Worm (Caenorhabditis elegans) whole organism, L2 larva: ENCODE data around the gene islo-1.
A peak's percentile ranks its signal among the peaks of the same experiment; 100 is the strongest.

Experiments used
- C34F6.9 ChIP-seq: fragments of 150-350 bp; optimal IDR thresholded peaks from 2 replicates; lab custom pipeline; 2014; ENCODE audit warnings: missing biosample characterization, missing genetic modification characterization
- F13H6.1 ChIP-seq: sonication (generic microtip); optimal IDR thresholded peaks from 2 replicates; lab custom pipeline; 2016; ENCODE audit warnings: missing genetic modification characterization, missing compliant biosample characterization
- Y55F3AM.14 ChIP-seq: fragments of 200-800 bp; sonication (Bioruptor generic); optimal IDR thresholded peaks from 2 replicates; lab custom pipeline; 2018; ENCODE audit warnings: mild to moderate bottlenecking, missing genetic modification characterization, missing compliant biosample characterization
- ZK546.5 ChIP-seq: sonication (generic microtip); optimal IDR thresholded peaks from 2 replicates; lab custom pipeline; 2017; ENCODE audit warnings: missing biosample characterization, missing genetic modification characterization
- alr-1 ChIP-seq: fragments of 150-350 bp; optimal IDR thresholded peaks from 2 replicates; lab custom pipeline; 2014; ENCODE audit warnings: missing biosample characterization, missing genetic modification characterization
- aly-2 ChIP-seq: fragments of 150-350 bp; optimal IDR thresholded peaks from 2 replicates; lab custom pipeline; 2014; ENCODE audit warnings: missing biosample characterization, missing genetic modification characterization
- ama-1 ChIP-seq: fragments of 150-350 bp; optimal IDR thresholded peaks from 2 replicates; lab custom pipeline; 2018; ENCODE audit warnings: inconsistent platforms
- ceh-82 ChIP-seq: fragments of 150-350 bp; optimal IDR thresholded peaks from 2 replicates; lab custom pipeline; 2014; ENCODE audit warnings: missing biosample characterization, missing genetic modification characterization
- crh-2 ChIP-seq: sonication (generic microtip); optimal IDR thresholded peaks from 2 replicates; lab custom pipeline; 2017; ENCODE audit warnings: missing biosample characterization, missing genetic modification characterization
- dmd-4 ChIP-seq: sonication (generic microtip); optimal IDR thresholded peaks from 2 replicates; lab custom pipeline; 2017; ENCODE audit warnings: missing biosample characterization, missing genetic modification characterization
- egl-27 ChIP-seq: sonication (generic microtip); optimal IDR thresholded peaks from 3 replicates; lab custom pipeline; 2017; ENCODE audit warnings: missing biosample characterization, missing genetic modification reagents, missing genetic modification characterization
- elt-1 ChIP-seq: fragments of 150-350 bp; optimal IDR thresholded peaks from 2 replicates; lab custom pipeline; 2014; ENCODE audit warnings: missing biosample characterization, missing genetic modification characterization
- elt-3 ChIP-seq: sonication (generic microtip); optimal IDR thresholded peaks from 2 replicates; lab custom pipeline; 2017; ENCODE audit warnings: missing biosample characterization, missing genetic modification characterization
- fos-1 ChIP-seq: fragments of 150-350 bp; optimal IDR thresholded peaks from 2 replicates; lab custom pipeline; 2014; ENCODE audit warnings: missing biosample characterization, missing genetic modification characterization
- gmeb-1 ChIP-seq: fragments of 150-350 bp; optimal IDR thresholded peaks from 2 replicates; lab custom pipeline; 2014; ENCODE audit warnings: missing biosample characterization, missing genetic modification characterization
- lin-11 ChIP-seq: fragments of 150-350 bp; sonication (generic microtip); optimal IDR thresholded peaks from 2 replicates; lab custom pipeline; 2014; ENCODE audit warnings: missing biosample characterization, missing genetic modification characterization, inconsistent platforms, mixed read lengths
- lin-13 ChIP-seq: fragments of 150-350 bp; optimal IDR thresholded peaks from 2 replicates; lab custom pipeline; 2014; ENCODE audit warnings: missing biosample characterization, missing genetic modification reagents, missing genetic modification characterization
- lin-39 ChIP-seq: fragments of 150-350 bp; optimal IDR thresholded peaks from 2 replicates; lab custom pipeline; 2014; ENCODE audit warnings: missing biosample characterization, missing genetic modification reagents, missing genetic modification characterization
- lsy-2 ChIP-seq, 2 experiments: fragments of 150-350 bp in 1 of 2; sonication (generic microtip) in 1 of 2; optimal IDR thresholded peaks; 2 replicates each; lab custom pipeline; 2014 to 2017; ENCODE audit warnings: missing biosample characterization in 2 of 2, missing genetic modification characterization in 2 of 2
- mab-5 ChIP-seq: fragments of 150-350 bp; optimal IDR thresholded peaks from 2 replicates; lab custom pipeline; 2014; ENCODE audit warnings: missing biosample characterization, missing genetic modification characterization
- mbf-1 ChIP-seq: sonication (generic microtip); optimal IDR thresholded peaks from 2 replicates; lab custom pipeline; 2017; ENCODE audit warnings: missing biosample characterization, missing genetic modification characterization
- mdl-1 ChIP-seq, 2 experiments: fragments of 150-350 bp in 1 of 2; sonication (generic microtip) in 1 of 2; optimal IDR thresholded peaks; 2 replicates each; lab custom pipeline; 2017; ENCODE audit warnings: missing biosample characterization in 2 of 2, missing genetic modification characterization in 2 of 2
- nhr-129 ChIP-seq: fragments of 150-350 bp; optimal IDR thresholded peaks from 2 replicates; lab custom pipeline; 2014; ENCODE audit warnings: missing biosample characterization, missing genetic modification characterization
- nhr-21 ChIP-seq: fragments of 150-350 bp; optimal IDR thresholded peaks from 2 replicates; lab custom pipeline; 2014; ENCODE audit warnings: missing biosample characterization, missing genetic modification characterization
- nhr-23 ChIP-seq: fragments of 150-350 bp; optimal IDR thresholded peaks from 2 replicates; lab custom pipeline; 2014; ENCODE audit warnings: missing biosample characterization, missing genetic modification reagents, missing genetic modification characterization
- nhr-237 ChIP-seq: fragments of 150-350 bp; optimal IDR thresholded peaks from 2 replicates; lab custom pipeline; 2014; ENCODE audit warnings: missing biosample characterization, missing genetic modification characterization
- nhr-25 ChIP-seq: fragments of 150-350 bp; sonication (generic microtip); optimal IDR thresholded peaks from 3 replicates; lab custom pipeline; 2014; ENCODE audit warnings: missing biosample characterization, missing genetic modification characterization
- nhr-6 ChIP-seq: fragments of 150-350 bp; optimal IDR thresholded peaks from 2 replicates; lab custom pipeline; 2014; ENCODE audit warnings: missing biosample characterization, missing genetic modification characterization
- peb-1 ChIP-seq: fragments of 150-350 bp; optimal IDR thresholded peaks from 2 replicates; lab custom pipeline; 2014; ENCODE audit warnings: missing biosample characterization, missing genetic modification characterization
- skn-1 ChIP-seq: sonication (generic microtip); optimal IDR thresholded peaks from 2 replicates; lab custom pipeline; 2017; ENCODE audit warnings: missing biosample characterization, missing genetic modification characterization
- sma-3 ChIP-seq: sonication (generic microtip); optimal IDR thresholded peaks from 2 replicates; lab custom pipeline; 2016; ENCODE audit warnings: missing genetic modification reagents, missing genetic modification characterization, missing compliant biosample characterization
- sma-9 ChIP-seq, 2 experiments: fragments of 150-350 bp in 1 of 2; sonication (generic microtip) in 1 of 2; optimal IDR thresholded peaks; 2 replicates each; lab custom pipeline; 2014 to 2016; ENCODE audit warnings: missing genetic modification characterization in 2 of 2, mild to moderate bottlenecking in 1 of 2, missing biosample characterization in 1 of 2, missing compliant biosample characterization in 1 of 2, missing genetic modification reagents in 1 of 2, moderate library complexity in 1 of 2
- snpc-4 ChIP-seq: fragments of 150-350 bp; optimal IDR thresholded peaks from 2 replicates; lab custom pipeline; 2014; ENCODE audit warnings: missing biosample characterization, missing genetic modification characterization
- unc-39 ChIP-seq: fragments of 150-350 bp; optimal IDR thresholded peaks from 2 replicates; lab custom pipeline; 2014; ENCODE audit warnings: missing biosample characterization, missing genetic modification characterization
- unc-55 ChIP-seq: fragments of 150-350 bp; sonication (generic microtip); optimal IDR thresholded peaks from 3 replicates; lab custom pipeline; 2014; ENCODE audit warnings: missing biosample characterization, missing genetic modification reagents, missing genetic modification characterization
- ztf-1 ChIP-seq: fragments of 200-800 bp; sonication (Bioruptor generic); conservative IDR thresholded peaks from 2 replicates; pipeline ENCODE4 v1.3.6; 2022; ENCODE audit warnings: missing genetic modification characterization, missing compliant biosample characterization
- ztf-4 ChIP-seq: fragments of 150-350 bp; optimal IDR thresholded peaks from 2 replicates; lab custom pipeline; 2014; ENCODE audit warnings: missing biosample characterization, missing genetic modification characterization

Gene islo-1

DNA sequence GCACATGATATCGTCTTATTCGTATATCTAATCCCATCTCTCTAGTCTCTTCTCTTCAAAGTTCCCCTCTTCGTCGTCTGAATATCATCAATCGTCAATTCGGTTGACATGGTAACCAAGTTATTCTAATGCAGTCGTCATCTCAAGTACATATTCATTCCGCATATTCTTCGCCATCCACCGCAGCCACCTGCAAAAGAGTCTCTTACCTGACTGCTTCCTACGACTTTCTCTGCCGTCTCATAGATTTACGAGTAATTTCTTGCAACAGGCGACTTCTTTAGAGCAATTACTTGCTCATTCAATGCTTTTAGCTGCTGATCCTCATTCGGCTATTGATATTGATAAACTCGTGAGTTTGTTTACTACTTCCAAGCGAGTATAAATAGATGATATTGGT lies 8.8 kb upstream of the islo-1 start:
- TF ChIP-seq dmd-4 (tag; lab: Kevin White, UChicago) (no peak), nhr-25 (tag; lab: Kevin White, UChicago) (no peak), lin-39 (tag; lab: Kevin White, UChicago) (no peak), gmeb-1 (tag; lab: Kevin White, UChicago) (no peak), ztf-1 (GFP tag; lab: Robert Waterston, UW) (no peak), aly-2 (tag; lab: Kevin White, UChicago) (no peak), Y55F3AM.14 (GFP tag; lab: Kevin White, UChicago) (no peak), mab-5 (tag; lab: Kevin White, UChicago) (no peak), snpc-4 (tag; lab: Kevin White, UChicago) (no peak), elt-3 (tag; lab: Kevin White, UChicago) (no peak), ceh-82 (no peak), F13H6.1 (tag; lab: Kevin White, UChicago) (no peak), skn-1 (no peak), lin-11 (tag; lab: Kevin White, UChicago) (no peak), C34F6.9 (tag; lab: Kevin White, UChicago) (no peak), ztf-4 (tag; lab: Kevin White, UChicago) (no peak), ama-1 (lab: Kevin White, UChicago) (no peak)

DNA sequence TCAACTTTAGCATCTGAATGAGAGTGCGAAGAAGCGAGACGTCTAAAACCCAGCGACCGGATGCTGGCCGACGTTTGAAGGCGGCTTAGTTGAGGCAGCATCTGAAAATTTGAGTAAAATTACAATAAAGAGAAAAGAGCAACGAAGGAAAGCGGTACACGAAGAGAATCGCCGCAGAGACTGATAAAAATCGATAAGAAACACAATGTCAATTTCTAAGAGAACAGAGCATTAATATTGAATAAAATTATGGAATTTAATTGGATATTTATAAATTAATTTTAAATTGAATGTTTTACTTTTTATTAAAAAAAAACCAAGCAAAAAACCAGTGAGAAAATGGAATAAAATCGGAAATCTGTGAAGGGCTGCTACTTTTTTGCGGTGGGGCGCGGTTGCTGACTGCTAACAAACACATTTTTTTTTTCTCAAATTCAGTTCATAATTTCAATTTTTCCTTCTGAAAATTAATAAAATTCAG lies 6.0 kb upstream of the islo-1 start, which contains the start of the genes ndub-11 and moc-3:
Gene ndub-11 (minus strand): TSS at position 101 of the 481 bp plus-strand sequence.
Gene moc-3 (plus strand): TSS at position 431 of the 481 bp plus-strand sequence.
- peak; percentile 29 for TF ChIP-seq unc-55 (GFP tag; lab: Kevin White, UChicago)
- no peak for TF ChIP-seq nhr-237 (tag; lab: Kevin White, UChicago)
- TF ChIP-seq fos-1 (tag; lab: Kevin White, UChicago) = no peak
- TF ChIP-seq skn-1 = no peak
- peak; percentile 29 for TF ChIP-seq C34F6.9 (tag; lab: Kevin White, UChicago)
- TF ChIP-seq, all 48 proteins: peak for 2

- TF ChIP-seq lsy-2 (tag; optimal IDR thresholded peaks at IDR 0.05; lab: Kevin White, UChicago) (peak in 1 of 2 experiments; percentile 31), nhr-129 (tag; lab: Kevin White, UChicago) (peak; percentile 65), nhr-25 (tag; lab: Kevin White, UChicago) (peak; percentile 25), fos-1 (tag; lab: Kevin White, UChicago) (peak; percentile 95), ztf-4 (tag; lab: Kevin White, UChicago) (peak; percentile 39), gmeb-1 (tag; lab: Kevin White, UChicago) (peak; percentile 36), ceh-82 (no peak), sma-9 (GFP tag; optimal IDR thresholded peaks at IDR 0.05; lab: Kevin White, UChicago) (peak; percentile 63), sma-9 (tag; optimal IDR thresholded peaks at IDR 0.05; lab: Kevin White, UChicago) (no peak), crh-2 (tag; lab: Kevin White, UChicago) (peak; percentile 61), Y55F3AM.14 (GFP tag; lab: Kevin White, UChicago) (no peak), lin-39 (tag; lab: Kevin White, UChicago) (no peak), F13H6.1 (tag; lab: Kevin White, UChicago) (peak; percentile 34), elt-1 (tag; lab: Kevin White, UChicago) (no peak), unc-55 (GFP tag; lab: Kevin White, UChicago) (no peak), nhr-21 (tag; lab: Kevin White, UChicago) (peak; percentile 51), lin-13 (GFP tag; lab: Kevin White, UChicago) (peak; percentile 14), C34F6.9 (tag; lab: Kevin White, UChicago) (peak; percentile 24), nhr-6 (no peak), sma-3 (peak; percentile 3)
Measured at ce11 chrIV:8133536-8133935, 2.7 kb upstream of the islo-1 start, which contains the start of gene sph-1. Gene sph-1 (minus strand): TSS chrIV:8133558.

- TF ChIP-seq ZK546.5 (tag; lab: Kevin White, UChicago) (no peak), mbf-1 (tag; lab: Kevin White, UChicago) (no peak), lin-11 (tag; lab: Kevin White, UChicago) (no peak), unc-39 (tag; lab: Kevin White, UChicago) (no peak), nhr-23 (no peak), ztf-1 (GFP tag; lab: Robert Waterston, UW) (no peak), peb-1 (tag; lab: Kevin White, UChicago) (no peak), sma-9 (GFP tag; optimal IDR thresholded peaks at IDR 0.05; lab: Kevin White, UChicago) (no peak), sma-9 (tag; optimal IDR thresholded peaks at IDR 0.05; lab: Kevin White, UChicago) (no peak), alr-1 (tag; lab: Kevin White, UChicago) (no peak), nhr-21 (tag; lab: Kevin White, UChicago) (no peak), mdl-1 (tag; optimal IDR thresholded peaks at IDR 0.05; lab: Kevin White, UChicago) (no peak), Y55F3AM.14 (GFP tag; lab: Kevin White, UChicago) (no peak), egl-27 (no peak)
Measured at ce11 chrIV:8136548-8136947, 359 bp downstream of the islo-1 start.
